Fruit fly (Drosophila melanogaster) Kc167 (cell line): Measurements from ENCODE around the gene ghi.

ENCODE experiments used
- Sin3A ChIP-seq: fragments of >200 bp; optimal IDR thresholded peaks from 2 replicates; lab custom pipeline; 2018; ENCODE audit warnings: missing external identifiers
- h ChIP-seq: fragments of >200 bp; optimal IDR thresholded peaks from 3 replicates; lab custom pipeline; 2018; ENCODE audit warnings: missing external identifiers
- insv ChIP-seq: fragments of >200 bp; optimal IDR thresholded peaks from 3 replicates; lab custom pipeline; 2018; ENCODE audit warnings: missing external identifiers
- psq ChIP-seq: fragments of >200 bp; optimal IDR thresholded peaks from 2 replicates; lab custom pipeline; 2017; ENCODE audit warnings: missing external identifiers
- ttk ChIP-seq: sonication (Bioruptor generic); optimal IDR thresholded peaks from 2 replicates; lab custom pipeline; 2017; ENCODE audit warnings: missing external identifiers

DNA sequence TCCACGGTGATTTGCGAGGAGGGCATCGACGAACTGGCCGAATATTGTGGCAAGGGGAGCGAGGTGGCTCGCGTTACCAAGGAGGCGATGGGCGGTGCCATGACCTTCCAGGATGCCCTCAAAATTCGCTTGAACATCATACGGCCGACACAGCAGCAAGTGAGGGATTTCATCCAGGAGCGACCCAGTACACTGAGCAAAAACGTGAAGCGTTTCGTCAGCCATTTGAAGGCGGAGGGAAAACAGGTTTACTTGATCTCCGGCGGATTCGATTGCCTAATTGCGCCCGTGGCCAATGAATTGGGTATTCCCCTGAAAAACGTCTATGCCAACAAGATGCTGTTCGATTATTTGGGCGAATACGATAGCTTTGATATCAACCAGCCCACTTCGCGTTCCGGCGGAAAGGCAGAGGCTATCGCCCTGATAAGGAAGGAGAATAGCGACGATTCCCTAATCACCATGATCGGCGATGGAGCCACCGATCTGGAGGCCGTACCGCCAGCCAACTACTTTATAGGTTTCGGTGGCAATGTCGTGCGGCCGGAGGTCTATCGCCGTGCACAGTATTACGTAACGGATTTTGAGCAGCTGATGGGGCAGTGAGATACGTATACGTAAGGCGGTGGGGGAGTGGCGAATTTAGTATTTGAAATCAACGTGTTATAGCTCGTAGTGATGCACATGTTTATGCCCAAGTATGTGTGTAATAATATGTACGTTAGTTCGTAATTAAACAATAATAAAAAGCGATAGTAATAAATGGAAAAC lies 27.7 kb upstream of the ghi start:
- TF ChIP-seq psq (lab: Kevin White, UChicago) = no peak
- TF ChIP-seq insv (lab: Kevin White, UChicago) = no peak
- no peak for TF ChIP-seq h (lab: Kevin White, UChicago)
- TF ChIP-seq Sin3A = no peak
- TF ChIP-seq ttk = no peak
